Fruit fly (Drosophila melanogaster) whole organism, embryonic: Measurements from ENCODE around the gene CG33172.

ENCODE experiments used
- Adf1 ChIP-seq: fragments of 200-800 bp; sonication (Bioruptor generic); IDR thresholded peaks from 2 replicates; pipeline ENCODE4 v1.3.6; 2022; ENCODE audit warnings: missing biosample characterization, missing genetic modification characterization
- Aef1 ChIP-seq: fragments of 200-800 bp; sonication (Bioruptor generic); IDR thresholded peaks from 3 replicates; pipeline ENCODE4 v1.3.6; 2022; ENCODE audit warnings: missing biosample characterization, missing genetic modification characterization
- Bgb ChIP-seq: fragments of 200-800 bp; sonication (Bioruptor generic); IDR thresholded peaks from 2 replicates; pipeline ENCODE4 v1.3.6; 2022; ENCODE audit warnings: missing biosample characterization, missing genetic modification characterization; ENCODE audit not compliant: partially characterized antibody
- CG11093 ChIP-seq: fragments of 200-800 bp; sonication (Bioruptor generic); IDR thresholded peaks from 3 replicates; pipeline ENCODE4 v1.3.6; 2022; ENCODE audit warnings: missing biosample characterization, missing genetic modification characterization
- CG11696 ChIP-seq: fragments of 200-800 bp; sonication (Bioruptor generic); IDR thresholded peaks from 2 replicates; pipeline ENCODE4 v1.3.6; 2022; ENCODE audit warnings: missing biosample characterization, missing genetic modification characterization
- CG12769 ChIP-seq: fragments of 200-800 bp; sonication (Bioruptor generic); optimal IDR thresholded peaks from 2 replicates; lab custom pipeline; 2019; ENCODE audit warnings: missing biosample characterization, mild to moderate bottlenecking, missing genetic modification characterization, moderate library complexity
- CG14050 ChIP-seq: fragments of 200-800 bp; sonication (Bioruptor generic); IDR thresholded peaks from 3 replicates; pipeline ENCODE4 v1.3.6; 2022; ENCODE audit warnings: missing biosample characterization, missing genetic modification characterization
- CG14710 ChIP-seq: fragments of 200-800 bp; sonication (Bioruptor generic); optimal IDR thresholded peaks from 3 replicates; lab custom pipeline; 2019; ENCODE audit warnings: missing biosample characterization, mild to moderate bottlenecking, missing genetic modification characterization, moderate library complexity
- CG15601 ChIP-seq: fragments of 200-800 bp; sonication (Bioruptor generic); optimal IDR thresholded peaks from 3 replicates; lab custom pipeline; 2019; ENCODE audit warnings: missing biosample characterization, mild to moderate bottlenecking, missing genetic modification characterization, moderate library complexity
- CG18262 ChIP-seq: fragments of 200-800 bp; optimal IDR thresholded peaks from 3 replicates; lab custom pipeline; 2019; ENCODE audit warnings: missing biosample characterization, mild to moderate bottlenecking, missing genetic modification characterization, moderate library complexity
- CG32772 ChIP-seq: fragments of 200-800 bp; sonication (Bioruptor generic); IDR thresholded peaks from 2 replicates; pipeline ENCODE4 v1.3.6; 2022; ENCODE audit warnings: missing biosample characterization, missing genetic modification characterization
- CG34224 ChIP-seq: fragments of 200-800 bp; sonication (Bioruptor generic); IDR thresholded peaks from 3 replicates; pipeline ENCODE4 v1.3.6; 2022; ENCODE audit warnings: missing biosample characterization, missing genetic modification characterization; ENCODE audit not compliant: partially characterized antibody
- CG34376 ChIP-seq: fragments of 200-800 bp; sonication (Bioruptor generic); optimal IDR thresholded peaks from 2 replicates; lab custom pipeline; 2018; ENCODE audit warnings: missing biosample characterization, mild to moderate bottlenecking, missing genetic modification characterization
- CG4360 ChIP-seq: fragments of 200-800 bp; sonication (Bioruptor generic); IDR thresholded peaks from 2 replicates; pipeline ENCODE4 v1.3.6; 2022; ENCODE audit warnings: missing biosample characterization, missing genetic modification characterization
- CG5180 ChIP-seq: fragments of 200-800 bp; sonication (Bioruptor generic); optimal IDR thresholded peaks from 3 replicates; lab custom pipeline; 2017; ENCODE audit warnings: missing biosample characterization, missing genetic modification characterization, mild to moderate bottlenecking, moderate library complexity, missing genetic modification reagents
- CG6175 ChIP-seq: fragments of 200-800 bp; sonication (Bioruptor generic); IDR thresholded peaks from 3 replicates; pipeline ENCODE4 v1.3.6; 2022; ENCODE audit warnings: missing biosample characterization, missing genetic modification characterization
- CG7928 ChIP-seq: fragments of 200-800 bp; sonication (Bioruptor generic); optimal IDR thresholded peaks from 2 replicates; lab custom pipeline; 2017; ENCODE audit warnings: missing biosample characterization, mild to moderate bottlenecking, missing genetic modification characterization
- CG9437 ChIP-seq: fragments of 200-800 bp; sonication (Bioruptor generic); optimal IDR thresholded peaks from 2 replicates; lab custom pipeline; 2018; ENCODE audit warnings: missing biosample characterization, mild to moderate bottlenecking, missing genetic modification characterization
- CG9609 ChIP-seq: fragments of 200-800 bp; sonication (Bioruptor generic); optimal IDR thresholded peaks from 3 replicates; lab custom pipeline; 2016; ENCODE audit warnings: missing biosample characterization, missing genetic modification characterization
- Dfd ChIP-seq, 2 experiments: fragments of >200 bp; optimal IDR thresholded peaks; 2 replicates each; lab custom pipeline; 2017; ENCODE audit warnings: missing biosample characterization in 2 of 2, missing genetic modification characterization in 2 of 2
- E2f1 ChIP-seq: fragments of 200-800 bp; sonication (Bioruptor generic); IDR thresholded peaks from 2 replicates; pipeline ENCODE4 v1.3.6; 2022; ENCODE audit warnings: missing biosample characterization, missing genetic modification characterization
- Fer1 ChIP-seq: fragments of 200-800 bp; sonication (Bioruptor generic); optimal IDR thresholded peaks from 2 replicates; lab custom pipeline; 2017; ENCODE audit warnings: missing biosample characterization, mild to moderate bottlenecking, missing genetic modification characterization
- Fer2 ChIP-seq: fragments of 200-800 bp; sonication (Bioruptor generic); optimal IDR thresholded peaks from 2 replicates; lab custom pipeline; 2018; ENCODE audit warnings: missing biosample characterization, mild to moderate bottlenecking, missing genetic modification characterization, moderate library complexity
- GATAe ChIP-seq: fragments of 200-800 bp; sonication (Bioruptor generic); conservative IDR thresholded peaks from 2 replicates; pipeline ENCODE4 v1.3.6; 2022; ENCODE audit warnings: missing biosample characterization, missing genetic modification characterization
- Hr39 ChIP-seq: fragments of >200 bp; optimal IDR thresholded peaks from 2 replicates; lab custom pipeline; 2017
- Jarid2 ChIP-seq: fragments of 200-800 bp; sonication (Bioruptor generic); optimal IDR thresholded peaks from 3 replicates; lab custom pipeline; 2017; ENCODE audit warnings: mild to moderate bottlenecking, missing biosample characterization, missing genetic modification reagents, missing genetic modification characterization
- Kr ChIP-seq: fragments of 200-800 bp; sonication (Bioruptor generic); optimal IDR thresholded peaks from 2 replicates; lab custom pipeline; 2017; ENCODE audit warnings: missing biosample characterization, mild to moderate bottlenecking, missing genetic modification characterization
- Lim3 ChIP-seq: fragments of 200-800 bp; sonication (Bioruptor generic); IDR thresholded peaks from 2 replicates; pipeline ENCODE4 v1.3.6; 2022; ENCODE audit warnings: missing biosample characterization, missing genetic modification characterization
- Nf-YC ChIP-seq: fragments of 200-800 bp; optimal IDR thresholded peaks from 3 replicates; lab custom pipeline; 2019; ENCODE audit warnings: missing biosample characterization, mild to moderate bottlenecking, missing genetic modification characterization, moderate library complexity
- Rfx ChIP-seq: fragments of 200-800 bp; sonication (Bioruptor generic); IDR thresholded peaks from 2 replicates; pipeline ENCODE4 v1.3.6; 2022; ENCODE audit warnings: missing biosample characterization, missing genetic modification characterization
- Sox102F ChIP-seq: fragments of 200-800 bp; sonication (Bioruptor generic); optimal IDR thresholded peaks from 2 replicates; lab custom pipeline; 2018; ENCODE audit warnings: missing biosample characterization, mild to moderate bottlenecking, missing genetic modification characterization, moderate library complexity
- Xrp1 ChIP-seq: fragments of 200-800 bp; sonication (Bioruptor generic); IDR thresholded peaks from 2 replicates; pipeline ENCODE4 v1.3.6; 2022; ENCODE audit warnings: missing biosample characterization, missing genetic modification characterization
- YL-1 ChIP-seq: fragments of 200-800 bp; sonication (Bioruptor generic); optimal IDR thresholded peaks from 3 replicates; lab custom pipeline; 2017; ENCODE audit warnings: missing biosample characterization, mild to moderate bottlenecking, missing genetic modification characterization
- abd-A ChIP-seq: fragments of 200-800 bp; sonication (Bioruptor generic); optimal IDR thresholded peaks from 3 replicates; lab custom pipeline; 2019; ENCODE audit warnings: missing biosample characterization, mild to moderate bottlenecking, missing genetic modification characterization, moderate library complexity
- cg ChIP-seq: fragments of 200-800 bp; sonication (Bioruptor generic); optimal IDR thresholded peaks from 3 replicates; lab custom pipeline; 2019; ENCODE audit warnings: missing biosample characterization, mild to moderate bottlenecking, missing genetic modification characterization, moderate library complexity
- dan ChIP-seq: fragments of 200-800 bp; sonication (Bioruptor generic); IDR thresholded peaks from 2 replicates; pipeline ENCODE4 v1.3.6; 2022; ENCODE audit warnings: missing biosample characterization, missing genetic modification characterization
- fd3F ChIP-seq: fragments of 200-800 bp; sonication (Bioruptor generic); optimal IDR thresholded peaks from 2 replicates; lab custom pipeline; 2018; ENCODE audit warnings: missing biosample characterization, mild to moderate bottlenecking, missing genetic modification characterization, moderate library complexity
- fd64A ChIP-seq: fragments of 200-800 bp; sonication (Bioruptor generic); optimal IDR thresholded peaks from 3 replicates; lab custom pipeline; 2018; ENCODE audit warnings: missing biosample characterization, mild to moderate bottlenecking, missing genetic modification characterization
- gcm ChIP-seq: fragments of 200-800 bp; sonication (Bioruptor generic); optimal IDR thresholded peaks from 2 replicates; lab custom pipeline; 2019; ENCODE audit warnings: missing biosample characterization, mild to moderate bottlenecking, missing genetic modification characterization, moderate library complexity
- jigr1 ChIP-seq: fragments of 200-800 bp; sonication (Bioruptor generic); IDR thresholded peaks from 3 replicates; pipeline ENCODE4 v1.3.6; 2022; ENCODE audit warnings: missing biosample characterization, missing genetic modification characterization
- kni ChIP-seq: fragments of 200-800 bp; sonication (Bioruptor generic); optimal IDR thresholded peaks from 3 replicates; lab custom pipeline; 2017; ENCODE audit warnings: mild to moderate bottlenecking, missing biosample characterization, missing genetic modification reagents, missing genetic modification characterization
- onecut ChIP-seq: fragments of 200-800 bp; sonication (Bioruptor generic); IDR thresholded peaks from 2 replicates; pipeline ENCODE4 v1.3.6; 2022; ENCODE audit warnings: missing biosample characterization, missing genetic modification characterization
- p53 ChIP-seq: fragments of 200-800 bp; sonication (Bioruptor generic); optimal IDR thresholded peaks from 2 replicates; lab custom pipeline; 2016; ENCODE audit warnings: missing biosample characterization, missing genetic modification characterization
- pros ChIP-seq: fragments of 200-800 bp; sonication (Bioruptor generic); optimal IDR thresholded peaks from 3 replicates; lab custom pipeline; 2019; ENCODE audit warnings: missing biosample characterization, mild to moderate bottlenecking, missing genetic modification characterization, moderate library complexity
- schlank ChIP-seq: fragments of 200-800 bp; sonication (Bioruptor generic); optimal IDR thresholded peaks from 2 replicates; lab custom pipeline; 2018; ENCODE audit warnings: missing biosample characterization, mild to moderate bottlenecking, missing genetic modification characterization
- stc ChIP-seq: fragments of 200-800 bp; sonication (Bioruptor generic); IDR thresholded peaks from 2 replicates; pipeline ENCODE4 v1.3.6; 2022; ENCODE audit warnings: missing biosample characterization, missing genetic modification characterization
- tgo ChIP-seq: fragments of 200-800 bp; sonication (Bioruptor generic); IDR thresholded peaks from 3 replicates; pipeline ENCODE4 v1.3.6; 2022; ENCODE audit warnings: missing biosample characterization, missing genetic modification characterization
- z ChIP-seq: fragments of 200-800 bp; sonication (Bioruptor generic); IDR thresholded peaks from 3 replicates; pipeline ENCODE4 v1.3.6; 2022; ENCODE audit warnings: missing biosample characterization, missing genetic modification characterization
- zf30C ChIP-seq: fragments of 200-800 bp; sonication (Bioruptor generic); optimal IDR thresholded peaks from 3 replicates; lab custom pipeline; 2018; ENCODE audit warnings: missing biosample characterization, mild to moderate bottlenecking, missing genetic modification characterization

CG33172 gene

dm6 chrX:15811666-15812614, 42.5 kb downstream of the CG33172 start (continued):
- no peak; the same call in 1 of the 2 replicates for TF ChIP-seq Bgb (GFP tag; lab: Robert Waterston, UW)
- peak; percentile 87 for TF ChIP-seq CG5180
- no peak for TF ChIP-seq Fer2 (tag; lab: Kevin White, UChicago)
- TF ChIP-seq CG6175 (GFP tag; lab: Robert Waterston, UW): peak; percentile 95
- TF ChIP-seq CG7928 (GFP tag; lab: Kevin White, UChicago): no peak
- no peak for TF ChIP-seq YL-1
- peak; percentile 61 for TF ChIP-seq Aef1 (GFP tag; lab: Robert Waterston, UW)
- peak; percentile 12 for TF ChIP-seq Fer1
- TF ChIP-seq jigr1 (GFP tag; lab: Robert Waterston, UW): no peak
- TF ChIP-seq CG18262 (tag; lab: Kevin White, UChicago): no peak
- peak; percentile 52 for TF ChIP-seq Nf-YC (tag; lab: Kevin White, UChicago)
- TF ChIP-seq dan: no peak
- peak; percentile 51 for TF ChIP-seq Rfx
- TF ChIP-seq CG14050 (GFP tag; lab: Robert Waterston, UW): no peak
- peak; percentile 42 for TF ChIP-seq Kr (GFP tag; lab: Kevin White, UChicago)
- peak; percentile 56; the same call in 1 of the 3 replicates for TF ChIP-seq z (GFP tag; lab: Robert Waterston, UW)
- peak; percentile 10 for TF ChIP-seq CG14710 (tag; lab: Kevin White, UChicago)
- no peak for TF ChIP-seq fd3F (GFP tag; lab: Kevin White, UChicago)
- TF ChIP-seq GATAe: no peak; the same call in 1 of the 2 replicates
- peak; percentile 67 for TF ChIP-seq onecut (GFP tag; lab: Robert Waterston, UW)
- TF ChIP-seq Dfd (GFP tag; optimal IDR thresholded peaks at IDR 0.05; lab: Kevin White, UChicago): peak in 1 of 2 experiments; percentile 37
- TF ChIP-seq p53 (GFP tag; lab: Kevin White, UChicago): no peak
- peak; percentile 26; the same call in 1 of the 2 replicates for TF ChIP-seq stc (GFP tag; lab: Robert Waterston, UW)
- TF ChIP-seq Sox102F (GFP tag; lab: Kevin White, UChicago): no peak
- no peak for TF ChIP-seq fd64A (GFP tag; lab: Kevin White, UChicago)
- TF ChIP-seq cg (GFP tag; lab: Kevin White, UChicago): peak; percentile 99
- no peak for TF ChIP-seq CG11093 (GFP tag; lab: Robert Waterston, UW)
- peak; percentile 66 for TF ChIP-seq pros (GFP tag; lab: Kevin White, UChicago)
- TF ChIP-seq CG12769: peak; percentile 56
- 0 out of 2 replicates have a peak, but pooled peaks have one; percentile 47 for TF ChIP-seq CG32772
- peak; percentile 26 for TF ChIP-seq zf30C (GFP tag; lab: Kevin White, UChicago)
- peak; percentile 49 for TF ChIP-seq Jarid2 (GFP tag; lab: Kevin White, UChicago)
- peak; percentile 98 for TF ChIP-seq CG4360 (GFP tag; lab: Robert Waterston, UW)
- peak; percentile 73 for TF ChIP-seq CG34376 (GFP tag; lab: Kevin White, UChicago)
- TF ChIP-seq CG9437 (GFP tag; lab: Kevin White, UChicago): no peak
- peak; percentile 84 for TF ChIP-seq Hr39 (lab: Kevin White, UChicago)
- TF ChIP-seq Lim3 (GFP tag; lab: Robert Waterston, UW): no peak
- TF ChIP-seq kni (GFP tag; lab: Kevin White, UChicago): peak; percentile 98
- no peak for TF ChIP-seq CG11696 (GFP tag; lab: Robert Waterston, UW)
- TF ChIP-seq gcm: peak; percentile 19
- peak; percentile 64 for TF ChIP-seq abd-A
- no peak for TF ChIP-seq E2f1 (GFP tag; lab: Robert Waterston, UW)
- no peak for TF ChIP-seq CG9609 (GFP tag; lab: Kevin White, UChicago)
- TF ChIP-seq CG34224 (GFP tag; lab: Robert Waterston, UW): peak; percentile 65
- no peak; the same call in 1 of the 2 replicates for TF ChIP-seq Xrp1
- TF ChIP-seq CG15601 (tag; lab: Kevin White, UChicago): no peak
- TF ChIP-seq schlank (tag; lab: Kevin White, UChicago): no peak
- no peak for TF ChIP-seq tgo (GFP tag; lab: Robert Waterston, UW)
- TF ChIP-seq Adf1 (GFP tag; lab: Robert Waterston, UW): peak; percentile 90
